Worm (Caenorhabditis elegans): ENCODE data around the gene lad-2.

Gene lad-2

DNA sequence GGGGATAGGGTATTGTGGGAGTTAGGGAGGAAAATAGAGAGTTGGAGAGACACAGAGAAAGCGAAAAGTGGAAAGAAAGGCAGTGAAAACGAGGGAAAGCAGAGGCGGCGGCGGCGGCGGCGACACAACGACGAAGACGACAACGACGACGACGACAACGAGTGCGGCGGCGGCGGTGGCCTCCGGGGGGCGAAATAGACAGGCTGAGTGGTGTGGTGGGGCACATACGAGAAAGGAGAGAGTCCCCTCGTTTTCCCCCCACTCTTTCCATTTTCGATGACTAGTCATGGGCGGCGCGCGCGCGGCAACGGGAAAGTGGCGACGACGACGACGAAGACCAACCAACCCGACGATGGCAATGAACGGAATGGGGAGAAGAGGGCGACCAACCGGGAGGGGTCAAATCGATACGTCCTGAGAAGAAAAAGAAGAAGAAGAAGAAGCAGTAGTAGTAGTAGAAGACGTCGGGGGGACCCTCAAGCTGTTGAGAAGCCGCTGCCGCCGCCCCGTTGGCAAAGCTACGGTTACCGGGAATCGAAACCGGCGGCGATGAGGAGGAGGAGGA lies 20.4 kb upstream of the lad-2 start:
- no peak for TF ChIP-seq arid-1 (GFP tag; conservative IDR thresholded peaks at IDR 0.05)
- 0 out of 2 replicates have a peak, but pooled peaks have one; percentile 39 for TF ChIP-seq dmd-9 (GFP tag; IDR thresholded peaks at IDR 0.05)
- no peak for TF ChIP-seq dmd-8 (GFP tag; IDR thresholded peaks at IDR 0.05)
- no peak for TF ChIP-seq nhr-102 (tag; optimal IDR thresholded peaks at IDR 0.05)
- TF ChIP-seq lin-39 (tag; optimal IDR thresholded peaks at IDR 0.05) = no peak
- TF ChIP-seq T20F7.1 (GFP tag; optimal IDR thresholded peaks at IDR 0.05) = no peak
- TF ChIP-seq ama-1 (optimal IDR thresholded peaks at IDR 0.05) = no peak
- TF ChIP-seq jun-1 (tag; optimal IDR thresholded peaks at IDR 0.05) = no peak
- no peak for TF ChIP-seq Y105C5A.15 (GFP tag; IDR thresholded peaks at IDR 0.05)
- TF ChIP-seq spr-3 (GFP tag; optimal IDR thresholded peaks at IDR 0.05) = no peak
- no peak for TF ChIP-seq nhr-111 (GFP tag; optimal IDR thresholded peaks at IDR 0.05)
- TF ChIP-seq ztf-11 (tag; optimal IDR thresholded peaks at IDR 0.05) = no peak
- no peak for TF ChIP-seq ceh-44 (GFP tag; IDR thresholded peaks at IDR 0.05)
- no peak for TF ChIP-seq nhr-48 (tag; optimal IDR thresholded peaks at IDR 0.05)
- TF ChIP-seq nhr-10 (tag; optimal IDR thresholded peaks at IDR 0.05) = no peak
- no peak for TF ChIP-seq Y48G9A.11 (GFP tag; IDR thresholded peaks at IDR 0.05)
- TF ChIP-seq mxl-3 (GFP tag; optimal IDR thresholded peaks at IDR 0.05) = no peak
- peak; percentile 69 for TF ChIP-seq mep-1 (tag; optimal IDR thresholded peaks at IDR 0.05)
- no peak for TF ChIP-seq nhr-77 (tag; optimal IDR thresholded peaks at IDR 0.05)
- TF ChIP-seq daf-16 (GFP tag; optimal IDR thresholded peaks at IDR 0.05) = no peak
- TF ChIP-seq daf-16 (tag; optimal IDR thresholded peaks at IDR 0.05) = no peak
- TF ChIP-seq ceh-20 (GFP tag; IDR thresholded peaks at IDR 0.05) = peak; percentile 52; the same call in 1 of the 2 replicates
- no peak for TF ChIP-seq zip-11 (GFP tag; IDR thresholded peaks at IDR 0.05)
- peak; percentile 97 for TF ChIP-seq set-16 (GFP tag; IDR thresholded peaks at IDR 0.05)
- peak; percentile 18; the same call in 1 of the 2 replicates for TF ChIP-seq lin-38 (GFP tag; IDR thresholded peaks at IDR 0.05)
- peak; percentile 62 for TF ChIP-seq hlh-30 (tag; optimal IDR thresholded peaks at IDR 0.05; ENCODE audit: insufficient read depth)
- no peak for TF ChIP-seq zfp-2 (tag; optimal IDR thresholded peaks at IDR 0.05)
- no peak for TF ChIP-seq lsy-2 (tag; optimal IDR thresholded peaks at IDR 0.05)
- TF ChIP-seq daf-12 (tag; optimal IDR thresholded peaks at IDR 0.05) = no peak
- no peak for TF ChIP-seq skn-1 (tag; optimal IDR thresholded peaks at IDR 0.05)
- no peak for TF ChIP-seq daf-19 (GFP tag; conservative IDR thresholded peaks at IDR 0.05)
- TF ChIP-seq rbr-2 (tag; optimal IDR thresholded peaks at IDR 0.05) = peak; percentile 81
- TF ChIP-seq sdz-12 (GFP tag; optimal IDR thresholded peaks at IDR 0.05) = no peak
- 0 out of 2 replicates have a peak, but pooled peaks have one; percentile 26 for TF ChIP-seq lim-7 (GFP tag; IDR thresholded peaks at IDR 0.05)
- TF ChIP-seq ZK546.5 (tag; optimal IDR thresholded peaks at IDR 0.05) = no peak
- TF ChIP-seq hmg-1.1 (GFP tag; IDR thresholded peaks at IDR 0.05) = peak; percentile 85
- no peak for TF ChIP-seq gei-8 (GFP tag; optimal IDR thresholded peaks at IDR 0.05)
- TF ChIP-seq ceh-28 (tag; optimal IDR thresholded peaks at IDR 0.05) = peak; percentile 15
- no peak for TF ChIP-seq duxl-1 (tag; optimal IDR thresholded peaks at IDR 0.05; ENCODE audit: poor library complexity)
- TF ChIP-seq hlh-11 (tag; optimal IDR thresholded peaks at IDR 0.05) = peak; percentile 13
- no peak for TF ChIP-seq Y75B8A.6 (GFP tag; IDR thresholded peaks at IDR 0.05)
- no peak for TF ChIP-seq nhr-11 (tag; optimal IDR thresholded peaks at IDR 0.05)
- no peak for TF ChIP-seq nhr-237 (tag; optimal IDR thresholded peaks at IDR 0.05)
- no peak for TF ChIP-seq dpl-1 (GFP tag; optimal IDR thresholded peaks at IDR 0.05)
- no peak for TF ChIP-seq ztf-7 (tag; optimal IDR thresholded peaks at IDR 0.05)
- TF ChIP-seq zfp-3 (GFP tag; conservative IDR thresholded peaks at IDR 0.05) = no peak
- TF ChIP-seq F44E2.7 (GFP tag; IDR thresholded peaks at IDR 0.05) = no peak
- TF ChIP-seq F10B5.3 (tag; optimal IDR thresholded peaks at IDR 0.05) = no peak
- peak; percentile 66; the same call in 1 of the 2 replicates for TF ChIP-seq ctbp-1 (GFP tag; IDR thresholded peaks at IDR 0.05)
- TF ChIP-seq egl-27 (tag; optimal IDR thresholded peaks at IDR 0.05) = no peak
- TF ChIP-seq attf-4 (tag; optimal IDR thresholded peaks at IDR 0.05) = no peak
- no peak for TF ChIP-seq unc-39 (tag; optimal IDR thresholded peaks at IDR 0.05)
